Fruit fly (Drosophila melanogaster): ENCODE measurements around the gene Tk.

Gene Tk

DNA sequence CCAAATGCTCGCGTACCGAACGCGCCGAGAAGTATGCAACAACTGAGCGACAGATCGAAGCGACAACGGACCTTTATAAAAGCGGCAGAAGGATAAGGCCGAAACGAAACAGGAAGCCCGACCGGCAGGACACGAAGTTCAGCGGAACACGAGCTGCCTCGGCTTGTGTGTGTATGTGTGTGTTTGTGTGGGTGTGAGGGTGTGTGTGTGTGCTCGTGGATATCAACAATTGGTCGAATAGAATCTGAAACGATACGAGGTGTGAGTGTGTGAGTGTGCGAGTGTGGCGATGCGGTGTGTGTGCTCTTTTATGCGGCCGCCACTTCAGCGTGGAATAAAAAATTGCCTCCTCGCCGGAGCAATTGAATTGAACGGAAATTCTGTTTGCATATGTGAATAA lies at the start of gene Tk:
TSS of gene Tk (minus strand) at position 57 of the 400 bp plus-strand sequence.
- TF ChIP-seq dm (GFP tag; optimal IDR thresholded peaks at IDR 0.05): no peak
- peak; percentile 4 for TF ChIP-seq Blimp-1 (GFP tag; optimal IDR thresholded peaks at IDR 0.05)
- no peak for TF ChIP-seq sug (tag; optimal IDR thresholded peaks at IDR 0.05)
- no peak for TF ChIP-seq gro (GFP tag; optimal IDR thresholded peaks at IDR 0.05)
- no peak for TF ChIP-seq pb (GFP tag; optimal IDR thresholded peaks at IDR 0.05)
- peak; percentile 63 for TF ChIP-seq cg (GFP tag; optimal IDR thresholded peaks at IDR 0.05)
- TF ChIP-seq CG11504 (tag; optimal IDR thresholded peaks at IDR 0.05): peak; percentile 25
- peak; percentile 79 for TF ChIP-seq Nf-YB (GFP tag; optimal IDR thresholded peaks at IDR 0.05)
- peak; percentile 51 for TF ChIP-seq scrt (GFP tag; optimal IDR thresholded peaks at IDR 0.05)
- TF ChIP-seq Deaf1 (tag; optimal IDR thresholded peaks at IDR 0.05): peak; percentile 96
- peak; percentile 94 for TF ChIP-seq Nf-YC (tag; optimal IDR thresholded peaks at IDR 0.05)
- TF ChIP-seq D (optimal IDR thresholded peaks at IDR 0.05): peak; percentile 27
- no peak for TF ChIP-seq D (GFP tag; optimal IDR thresholded peaks at IDR 0.05)

DNA sequence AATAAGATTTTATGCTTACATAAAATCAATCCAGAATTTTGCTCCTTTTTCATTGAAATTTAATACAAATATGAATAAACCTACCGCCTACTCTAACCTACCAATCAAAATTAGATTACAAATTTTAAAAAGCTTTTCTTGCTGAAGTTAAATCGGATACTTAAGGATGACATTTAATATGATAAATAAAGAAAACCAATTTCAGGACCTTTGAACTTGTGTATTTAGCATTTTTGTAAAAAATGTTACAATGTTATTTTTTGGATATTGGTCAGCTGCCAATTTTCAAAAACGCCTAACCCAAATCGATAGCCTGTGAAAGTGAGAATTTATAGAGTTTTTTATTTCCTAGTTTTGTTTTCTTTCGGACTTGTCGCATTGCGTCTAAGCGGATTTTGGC lies 43.8 kb upstream of the Tk start, which contains the start of gene CG14739:
TSS of gene CG14739 (minus strand) at position 101 of the 400 bp plus-strand sequence.
- TF ChIP-seq Ets65A (GFP tag) (peak; percentile 40), ci (GFP tag; IDR thresholded peaks at IDR 0.05) (no peak)

DNA sequence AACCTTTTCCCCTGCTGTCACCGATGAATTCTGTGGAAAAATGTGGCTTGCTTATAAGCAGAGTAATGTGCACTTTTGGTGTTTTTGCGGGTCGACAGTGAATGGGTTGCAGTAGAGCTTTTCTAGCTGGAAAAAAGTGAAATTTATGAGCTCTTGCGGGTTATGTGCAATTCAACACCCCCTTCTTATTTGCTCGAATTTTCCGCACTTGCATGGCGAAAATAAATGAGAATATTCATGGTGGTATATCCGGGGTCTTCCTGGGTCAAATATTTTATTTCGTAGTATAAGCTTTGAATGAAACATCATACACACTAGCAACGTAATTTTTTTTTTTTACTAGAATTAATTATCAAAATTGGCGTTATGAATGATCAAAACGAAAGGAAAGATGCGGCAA lies 35.0 kb upstream of the Tk start, which contains the start of gene CG14736:
TSS of gene CG14736 (plus strand) at position 301 of the 400 bp plus-strand sequence.
- peak; percentile 87 for TF ChIP-seq Ets65A (GFP tag)
- no peak for TF ChIP-seq Antp (GFP tag; optimal IDR thresholded peaks at IDR 0.05)

DNA sequence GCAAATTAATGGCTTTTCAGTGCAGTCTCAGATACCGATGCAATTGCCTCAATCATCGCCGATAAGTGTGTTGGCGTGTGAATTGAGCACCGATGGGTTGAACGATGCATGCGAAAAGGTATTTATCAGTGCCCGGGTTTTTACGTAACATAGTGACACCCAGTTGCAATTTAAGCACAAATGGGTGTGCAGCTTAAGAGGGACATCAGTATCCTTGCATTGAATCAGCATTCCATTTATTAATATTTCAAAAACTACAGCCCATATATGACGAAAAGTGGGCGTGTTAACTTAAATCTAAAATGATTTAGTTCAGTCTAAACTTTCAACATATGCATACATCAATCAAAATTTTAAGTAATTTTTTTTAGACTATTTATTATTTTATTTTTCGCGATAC lies 27.6 kb upstream of the Tk start, which contains the start of gene ssp5:
TSS of gene ssp5 (plus strand) at position 301 of the 400 bp plus-strand sequence.
- TF ChIP-seq CG2129 (GFP tag; IDR thresholded peaks at IDR 0.05; ENCODE audit: partially characterized antibody) (no peak), trh (GFP tag; optimal IDR thresholded peaks at IDR 0.05) (no peak), CG4360 (GFP tag; IDR thresholded peaks at IDR 0.05) (no peak), ftz-f1 (GFP tag; optimal IDR thresholded peaks at IDR 0.05) (no peak), CG9797 (GFP tag; optimal IDR thresholded peaks at IDR 0.05) (no peak), CG7745 (tag; optimal IDR thresholded peaks at IDR 0.05) (no peak), nmo (GFP tag; optimal IDR thresholded peaks at IDR 0.05) (no peak), ac (GFP tag; optimal IDR thresholded peaks at IDR 0.05) (no peak), CG15011 (GFP tag; optimal IDR thresholded peaks at IDR 0.05) (no peak), luna (GFP tag; optimal IDR thresholded peaks at IDR 0.05) (no peak), Hr39 (optimal IDR thresholded peaks at IDR 0.05) (no peak), Fer3 (tag; optimal IDR thresholded peaks at IDR 0.05) (no peak), hbn (GFP tag; IDR thresholded peaks at IDR 0.05; ENCODE audit: partially characterized antibody) (no peak), CG12769 (tag; optimal IDR thresholded peaks at IDR 0.05) (no peak), ranshi (GFP tag; IDR thresholded peaks at IDR 0.05) (no peak), CG12155 (GFP tag; optimal IDR thresholded peaks at IDR 0.05) (no peak)

DNA sequence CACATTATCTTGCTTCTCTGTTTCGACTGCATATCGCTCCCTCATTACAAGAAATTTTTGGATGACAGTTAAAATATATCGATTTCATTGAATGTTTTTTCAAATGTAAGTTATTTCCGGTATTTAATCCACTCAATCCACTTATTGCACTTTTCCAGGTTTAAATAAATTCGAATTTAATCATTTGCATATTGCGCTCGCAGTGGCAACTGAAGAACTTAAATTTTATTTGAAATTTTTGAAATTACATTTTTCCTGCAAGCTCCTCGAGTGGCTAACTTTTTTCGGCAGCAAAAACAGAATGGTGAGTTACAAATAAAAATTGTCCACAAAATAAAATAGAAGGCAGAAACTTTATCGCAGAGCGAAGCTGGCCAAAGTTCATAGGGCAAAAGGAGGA lies 26.4 kb upstream of the Tk start, which contains the start of the genes CG31358, CG42504 and CG42505:
TSS of gene CG31358 (minus strand) at position 101 of the 400 bp plus-strand sequence.
TSS of gene CG42504 (minus strand) at position 101 of the 400 bp plus-strand sequence.
TSS of gene CG42505 (minus strand) at position 101 of the 400 bp plus-strand sequence.
- no peak for TF ChIP-seq CG30020 (tag; optimal IDR thresholded peaks at IDR 0.05)
- no peak for TF ChIP-seq CG6813 (GFP tag; optimal IDR thresholded peaks at IDR 0.05)
- no peak for TF ChIP-seq br (optimal IDR thresholded peaks at IDR 0.05)
- TF ChIP-seq Hmx (GFP tag; optimal IDR thresholded peaks at IDR 0.05): no peak
- no peak for TF ChIP-seq grn (GFP tag; optimal IDR thresholded peaks at IDR 0.05)
- no peak for TF ChIP-seq CG17612 (GFP tag; IDR thresholded peaks at IDR 0.05)
- no peak for TF ChIP-seq CG4404 (GFP tag; IDR thresholded peaks at IDR 0.05)
- no peak for TF ChIP-seq oc (tag; optimal IDR thresholded peaks at IDR 0.05)
- TF ChIP-seq CG8478 (optimal IDR thresholded peaks at IDR 0.05): no peak
- TF ChIP-seq insv (GFP tag; optimal IDR thresholded peaks at IDR 0.05): no peak
- no peak for TF ChIP-seq fu2 (GFP tag; optimal IDR thresholded peaks at IDR 0.05)
- no peak for TF ChIP-seq CG8089 (GFP tag; optimal IDR thresholded peaks at IDR 0.05)
